Fruit fly (Drosophila melanogaster) whole organism, embryonic: Measurements from ENCODE around the gene CG33230.

Experiments
- BEAF-32 ChIP-seq: fragments of 200-800 bp; sonication (Bioruptor generic); optimal IDR thresholded peaks from 3 replicates; lab custom pipeline; 2017; ENCODE audit warnings: missing biosample characterization, missing genetic modification characterization, mild to moderate bottlenecking, moderate library complexity, missing genetic modification reagents
- Bgb ChIP-seq: fragments of 200-800 bp; sonication (Bioruptor generic); IDR thresholded peaks from 2 replicates; pipeline ENCODE4 v1.3.6; 2022; ENCODE audit warnings: missing biosample characterization, missing genetic modification characterization; ENCODE audit not compliant: partially characterized antibody
- CG10274 ChIP-seq: fragments of 200-800 bp; sonication (Bioruptor generic); optimal IDR thresholded peaks from 3 replicates; lab custom pipeline; 2017; ENCODE audit warnings: missing biosample characterization, mild to moderate bottlenecking, missing genetic modification characterization
- CG10979 ChIP-seq: fragments of 200-800 bp; sonication (Bioruptor generic); optimal IDR thresholded peaks from 2 replicates; lab custom pipeline; 2018; ENCODE audit warnings: missing biosample characterization, mild to moderate bottlenecking, missing genetic modification characterization, moderate library complexity
- CG13287 ChIP-seq: fragments of 200-800 bp; sonication (Bioruptor generic); IDR thresholded peaks from 2 replicates; pipeline ENCODE4 v1.3.6; 2022; ENCODE audit warnings: missing biosample characterization, missing genetic modification characterization; ENCODE audit not compliant: partially characterized antibody
- CG14014 ChIP-seq: fragments of 200-800 bp; sonication (Bioruptor generic); IDR thresholded peaks from 2 replicates; pipeline ENCODE4 v1.3.6; 2022; ENCODE audit warnings: missing biosample characterization, missing genetic modification characterization
- CG14710 ChIP-seq: fragments of 200-800 bp; sonication (Bioruptor generic); optimal IDR thresholded peaks from 3 replicates; lab custom pipeline; 2019; ENCODE audit warnings: missing biosample characterization, mild to moderate bottlenecking, missing genetic modification characterization, moderate library complexity
- CG15011 ChIP-seq: fragments of 200-800 bp; sonication (Bioruptor generic); optimal IDR thresholded peaks from 3 replicates; lab custom pipeline; 2018; ENCODE audit warnings: missing biosample characterization, mild to moderate bottlenecking, missing genetic modification characterization
- CG17829 ChIP-seq: fragments of 200-800 bp; optimal IDR thresholded peaks from 2 replicates; lab custom pipeline; 2019; ENCODE audit warnings: missing biosample characterization, mild to moderate bottlenecking, missing genetic modification characterization, moderate library complexity
- CG31441 ChIP-seq: fragments of 200-800 bp; sonication (Bioruptor generic); IDR thresholded peaks from 2 replicates; pipeline ENCODE4 v1.3.6; 2022; ENCODE audit warnings: missing biosample characterization, missing genetic modification characterization
- CG34376 ChIP-seq: fragments of 200-800 bp; sonication (Bioruptor generic); optimal IDR thresholded peaks from 2 replicates; lab custom pipeline; 2018; ENCODE audit warnings: missing biosample characterization, mild to moderate bottlenecking, missing genetic modification characterization
- CG4820 ChIP-seq: fragments of 200-800 bp; sonication (Bioruptor generic); optimal IDR thresholded peaks from 3 replicates; lab custom pipeline; 2016; ENCODE audit warnings: missing biosample characterization, missing genetic modification characterization
- CG6683 ChIP-seq: fragments of 200-800 bp; sonication (Bioruptor generic); optimal IDR thresholded peaks from 2 replicates; lab custom pipeline; 2017; ENCODE audit warnings: missing biosample characterization, mild to moderate bottlenecking, missing genetic modification characterization, missing genetic modification reagents
- CG6791 ChIP-seq: fragments of 200-800 bp; sonication (Bioruptor generic); IDR thresholded peaks from 3 replicates; pipeline ENCODE4 v1.3.6; 2022; ENCODE audit warnings: missing biosample characterization, missing genetic modification characterization; ENCODE audit not compliant: partially characterized antibody
- CHES-1-like ChIP-seq: fragments of 200-800 bp; sonication (Bioruptor generic); optimal IDR thresholded peaks from 2 replicates; lab custom pipeline; 2016; ENCODE audit warnings: missing biosample characterization, missing genetic modification characterization
- E2f1 ChIP-seq: fragments of 200-800 bp; sonication (Bioruptor generic); IDR thresholded peaks from 2 replicates; pipeline ENCODE4 v1.3.6; 2022; ENCODE audit warnings: missing biosample characterization, missing genetic modification characterization
- Fer2 ChIP-seq: fragments of 200-800 bp; sonication (Bioruptor generic); optimal IDR thresholded peaks from 2 replicates; lab custom pipeline; 2018; ENCODE audit warnings: missing biosample characterization, mild to moderate bottlenecking, missing genetic modification characterization, moderate library complexity
- HLH3B ChIP-seq: fragments of 200-800 bp; sonication (Bioruptor generic); IDR thresholded peaks from 2 replicates; pipeline ENCODE4 v1.3.6; 2022; ENCODE audit warnings: missing biosample characterization, missing genetic modification characterization
- Hr39 ChIP-seq: fragments of >200 bp; optimal IDR thresholded peaks from 2 replicates; lab custom pipeline; 2017
- MESR4 ChIP-seq: fragments of 200-800 bp; sonication (Bioruptor generic); optimal IDR thresholded peaks from 2 replicates; lab custom pipeline; 2018; ENCODE audit warnings: missing biosample characterization, mild to moderate bottlenecking, missing genetic modification characterization, moderate library complexity
- NC2β ChIP-seq: fragments of 200-800 bp; sonication (Bioruptor generic); optimal IDR thresholded peaks from 2 replicates; lab custom pipeline; 2016; ENCODE audit warnings: missing biosample characterization, missing genetic modification characterization
- Opbp ChIP-seq: fragments of 200-800 bp; sonication (Bioruptor generic); IDR thresholded peaks from 3 replicates; pipeline ENCODE4 v1.3.6; 2022; ENCODE audit warnings: missing biosample characterization, missing genetic modification characterization; ENCODE audit not compliant: partially characterized antibody
- Scr ChIP-seq: fragments of 200-800 bp; sonication (Bioruptor generic); IDR thresholded peaks from 2 replicates; pipeline ENCODE4 v1.3.6; 2022; ENCODE audit warnings: missing biosample characterization, missing genetic modification characterization; ENCODE audit not compliant: partially characterized antibody
- Side ChIP-seq: fragments of 200-800 bp; sonication (Bioruptor generic); optimal IDR thresholded peaks from 2 replicates; lab custom pipeline; 2016; ENCODE audit warnings: missing biosample characterization, missing genetic modification characterization
- Sry-β ChIP-seq: fragments of 200-800 bp; sonication (Bioruptor generic); optimal IDR thresholded peaks from 2 replicates; lab custom pipeline; 2018; ENCODE audit warnings: missing biosample characterization, mild to moderate bottlenecking, missing genetic modification characterization, moderate library complexity
- Stat92E ChIP-seq, 3 experiments: fragments of >200 bp in 2 of 3; fragments of 200-800 bp in 1 of 3; sonication (Bioruptor generic) in 1 of 3; optimal IDR thresholded peaks; 2 replicates each; lab custom pipeline; 2017 to 2019; ENCODE audit warnings: missing biosample characterization in 3 of 3, missing genetic modification characterization in 3 of 3, mild to moderate bottlenecking in 1 of 3, moderate library complexity in 1 of 3
- al ChIP-seq: fragments of 200-800 bp; sonication (Bioruptor generic); IDR thresholded peaks from 2 replicates; pipeline ENCODE4 v1.3.6; 2022; ENCODE audit warnings: missing biosample characterization, missing genetic modification characterization
- bbx ChIP-seq: fragments of 200-800 bp; sonication (Bioruptor generic); IDR thresholded peaks from 2 replicates; pipeline ENCODE4 v1.3.6; 2022; ENCODE audit warnings: missing biosample characterization, missing genetic modification characterization; ENCODE audit not compliant: partially characterized antibody
- bcd ChIP-seq: fragments of 200-800 bp; sonication (Bioruptor generic); optimal IDR thresholded peaks from 2 replicates; lab custom pipeline; 2017; ENCODE audit warnings: missing biosample characterization, mild to moderate bottlenecking, missing genetic modification characterization
- cad ChIP-seq: fragments of >200 bp; optimal IDR thresholded peaks from 2 replicates; lab custom pipeline; 2017; ENCODE audit warnings: missing biosample characterization, missing genetic modification characterization
- chinmo ChIP-seq: fragments of 200-800 bp; sonication (Bioruptor generic); IDR thresholded peaks from 4 replicates; pipeline ENCODE4 v1.3.6; 2022; ENCODE audit warnings: missing biosample characterization, missing genetic modification characterization; ENCODE audit not compliant: partially characterized antibody
- chn ChIP-seq: fragments of 200-800 bp; sonication (Bioruptor generic); optimal IDR thresholded peaks from 2 replicates; lab custom pipeline; 2016; ENCODE audit warnings: missing biosample characterization, missing genetic modification characterization
- crc ChIP-seq: fragments of 200-800 bp; sonication (Bioruptor generic); optimal IDR thresholded peaks from 2 replicates; lab custom pipeline; 2016; ENCODE audit warnings: missing biosample characterization, missing genetic modification characterization
- dimm ChIP-seq: fragments of 200-800 bp; sonication (Bioruptor generic); IDR thresholded peaks from 2 replicates; pipeline ENCODE4 v1.3.6; 2022; ENCODE audit warnings: missing biosample characterization, missing genetic modification characterization
- dm ChIP-seq: fragments of 200-800 bp; sonication (Bioruptor generic); optimal IDR thresholded peaks from 3 replicates; lab custom pipeline; 2016; ENCODE audit warnings: missing biosample characterization, missing genetic modification characterization
- dpn ChIP-seq, 2 experiments: fragments of 200-800 bp; sonication (Bioruptor generic); optimal IDR thresholded peaks; 3 replicates each; lab custom pipeline; 2016; ENCODE audit warnings: missing biosample characterization in 2 of 2, missing genetic modification characterization in 2 of 2
- eyg ChIP-seq: fragments of 200-800 bp; sonication (Bioruptor generic); optimal IDR thresholded peaks from 3 replicates; lab custom pipeline; 2016; ENCODE audit warnings: missing biosample characterization, missing genetic modification characterization
- fd102C ChIP-seq: fragments of 200-800 bp; sonication (Bioruptor generic); optimal IDR thresholded peaks from 2 replicates; lab custom pipeline; 2018; ENCODE audit warnings: missing biosample characterization, mild to moderate bottlenecking, missing genetic modification characterization, moderate library complexity
- gfzf ChIP-seq: fragments of 200-800 bp; sonication (Bioruptor generic); optimal IDR thresholded peaks from 2 replicates; lab custom pipeline; 2016; ENCODE audit warnings: missing biosample characterization, mild to moderate bottlenecking, missing genetic modification characterization, moderate library complexity
- hbn ChIP-seq: fragments of 200-800 bp; sonication (Bioruptor generic); IDR thresholded peaks from 2 replicates; pipeline ENCODE4 v1.3.6; 2022; ENCODE audit warnings: missing biosample characterization, missing genetic modification characterization; ENCODE audit not compliant: partially characterized antibody
- kni ChIP-seq: fragments of 200-800 bp; sonication (Bioruptor generic); optimal IDR thresholded peaks from 3 replicates; lab custom pipeline; 2017; ENCODE audit warnings: mild to moderate bottlenecking, missing biosample characterization, missing genetic modification reagents, missing genetic modification characterization
- nerfin-1 ChIP-seq: fragments of 200-800 bp; sonication (Bioruptor generic); optimal IDR thresholded peaks from 3 replicates; lab custom pipeline; 2019; ENCODE audit warnings: missing biosample characterization, mild to moderate bottlenecking, missing genetic modification characterization, moderate library complexity
- org-1 ChIP-seq: fragments of 200-800 bp; sonication (Bioruptor generic); optimal IDR thresholded peaks from 2 replicates; lab custom pipeline; 2017; ENCODE audit warnings: missing biosample characterization, missing genetic modification characterization
- phol ChIP-seq: fragments of 200-800 bp; sonication (Bioruptor generic); optimal IDR thresholded peaks from 3 replicates; lab custom pipeline; 2018; ENCODE audit warnings: missing biosample characterization, mild to moderate bottlenecking, missing genetic modification characterization, moderate library complexity
- row ChIP-seq: fragments of 200-800 bp; sonication (Bioruptor generic); IDR thresholded peaks from 3 replicates; pipeline ENCODE4 v1.3.6; 2022; ENCODE audit warnings: missing biosample characterization, missing genetic modification characterization
- sna ChIP-seq: fragments of 200-800 bp; sonication (Bioruptor generic); IDR thresholded peaks from 2 replicates; pipeline ENCODE4 v1.3.6; 2022; ENCODE audit warnings: missing biosample characterization, missing genetic modification characterization; ENCODE audit not compliant: partially characterized antibody
- tll ChIP-seq, 2 experiments: fragments of 200-800 bp in 1 of 2; fragments of >200 bp in 1 of 2; sonication (Bioruptor generic) in 1 of 2; optimal IDR thresholded peaks; 2 replicates each; lab custom pipeline; 2017 to 2019; ENCODE audit warnings: missing biosample characterization in 2 of 2, missing genetic modification characterization in 2 of 2, mild to moderate bottlenecking in 1 of 2, moderate library complexity in 1 of 2
- unc-4 ChIP-seq: fragments of 200-800 bp; sonication (Bioruptor generic); IDR thresholded peaks from 2 replicates; pipeline ENCODE4 v1.3.6; 2022; ENCODE audit warnings: missing biosample characterization, missing genetic modification characterization; ENCODE audit not compliant: partially characterized antibody
- z ChIP-seq: fragments of 200-800 bp; sonication (Bioruptor generic); IDR thresholded peaks from 3 replicates; pipeline ENCODE4 v1.3.6; 2022; ENCODE audit warnings: missing biosample characterization, missing genetic modification characterization

Gene CG33230

DNA sequence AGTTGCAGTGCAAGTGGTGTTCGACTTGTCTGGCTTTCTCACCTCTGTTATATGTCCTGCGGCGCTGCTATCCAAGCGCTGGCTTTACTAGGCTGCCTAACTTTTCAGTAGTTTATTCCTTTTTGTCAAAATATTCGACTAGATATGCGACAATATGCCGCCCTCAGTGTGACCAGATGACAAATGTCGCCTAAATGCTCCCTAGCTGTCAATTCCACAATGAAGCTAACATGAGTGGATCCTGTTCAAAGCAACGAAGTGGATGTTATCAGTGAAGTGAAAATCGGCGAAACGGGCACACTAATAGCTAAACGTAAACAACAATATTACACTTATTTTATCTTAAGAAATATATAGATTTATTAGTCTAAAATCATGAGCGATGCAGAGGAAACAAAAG, 46.7 kb downstream of the CG33230 start, which contains the start of the genes Srrm234 and CG7974 (continued):
- TF ChIP-seq CG14710 (tag; lab: Kevin White, UChicago) (peak; percentile 49), phol (peak; percentile 53), dpn (GFP tag; optimal IDR thresholded peaks at IDR 0.05; lab: Kevin White, UChicago) (no peak), kni (GFP tag; lab: Kevin White, UChicago) (no peak), CHES-1-like (GFP tag; lab: Kevin White, UChicago) (no peak), al (GFP tag; lab: Robert Waterston, UW) (no peak), CG15011 (GFP tag; lab: Kevin White, UChicago) (no peak), Scr (peak; percentile 34; the same call in 1 of the 2 replicates), sna (GFP tag; lab: Robert Waterston, UW) (peak; percentile 39; the same call in 1 of the 2 replicates), dimm (GFP tag; lab: Robert Waterston, UW) (no peak), chn (no peak), Bgb (GFP tag; lab: Robert Waterston, UW) (peak; percentile 38; the same call in 1 of the 2 replicates), E2f1 (GFP tag; lab: Robert Waterston, UW) (no peak), tll (GFP tag; optimal IDR thresholded peaks at IDR 0.05; lab: Kevin White, UChicago) (no peak), CG10274 (GFP tag; lab: Kevin White, UChicago) (no peak), hbn (GFP tag; lab: Robert Waterston, UW) (peak; percentile 49), BEAF-32 (GFP tag; lab: Kevin White, UChicago) (peak; percentile 18), bcd (GFP tag; lab: Kevin White, UChicago) (no peak), CG14014 (GFP tag; lab: Robert Waterston, UW) (no peak), CG31441 (GFP tag; lab: Robert Waterston, UW) (no peak), Side (GFP tag; lab: Kevin White, UChicago) (no peak), MESR4 (GFP tag; lab: Kevin White, UChicago) (peak; percentile 84), cad (GFP tag; lab: Kevin White, UChicago) (no peak), CG17829 (peak; percentile 27), Stat92E (GFP tag; optimal IDR thresholded peaks at IDR 0.05; lab: Kevin White, UChicago) (no peak), dm (GFP tag; lab: Kevin White, UChicago) (no peak), Fer2 (tag; lab: Kevin White, UChicago) (no peak), crc (no peak), eyg (GFP tag; lab: Kevin White, UChicago) (no peak), HLH3B (GFP tag; lab: Robert Waterston, UW) (no peak), Hr39 (lab: Kevin White, UChicago) (no peak), chinmo (GFP tag; lab: Robert Waterston, UW) (0 out of 4 replicates have a peak, but pooled peaks have one; percentile 5), fd102C (GFP tag; lab: Kevin White, UChicago) (no peak), bbx (GFP tag; lab: Robert Waterston, UW) (peak; percentile 32; the same call in 1 of the 2 replicates), CG13287 (GFP tag; lab: Robert Waterston, UW) (peak; percentile 69), Opbp (peak; percentile 51; the same call in 1 of the 3 replicates), org-1 (GFP tag; lab: Kevin White, UChicago) (no peak), CG34376 (GFP tag; lab: Kevin White, UChicago) (no peak), CG6791 (GFP tag; lab: Robert Waterston, UW) (no peak), CG10979 (tag; lab: Kevin White, UChicago) (peak; percentile 6), unc-4 (GFP tag; lab: Robert Waterston, UW) (0 out of 2 replicates have a peak, but pooled peaks have one; percentile 19), CG4820 (no peak), gfzf (GFP tag; lab: Kevin White, UChicago) (peak; percentile 88), row (GFP tag; lab: Robert Waterston, UW) (peak; percentile 29; the same call in 1 of the 3 replicates), NC2β (GFP tag; lab: Kevin White, UChicago) (peak; percentile 14), Sry-β (GFP tag; lab: Kevin White, UChicago) (peak; percentile 50), nerfin-1 (tag; lab: Kevin White, UChicago) (no peak), z (no peak), CG6683 (GFP tag; lab: Kevin White, UChicago) (no peak)
